Worm (Caenorhabditis elegans): ENCODE data around the gene idpp-6.

The idpp-6 gene

ce11 chrX:6750145-6750544, 32.8 kb upstream of the idpp-6 start (continued):
- TF ChIP-seq nhr-47 (tag; optimal IDR thresholded peaks at IDR 0.05) (peak; percentile 87), xbp-1 (tag; optimal IDR thresholded peaks at IDR 0.05) (peak; percentile 85), nhr-85 (tag) (peak; percentile 100), dsc-1 (tag; optimal IDR thresholded peaks at IDR 0.05) (peak; percentile 34), pag-3 (tag; optimal IDR thresholded peaks at IDR 0.05; ENCODE audit: borderline replicate concordance, insufficient read depth) (no peak), hlh-4 (tag; optimal IDR thresholded peaks at IDR 0.05) (no peak), mef-2 (tag; optimal IDR thresholded peaks at IDR 0.05) (peak; percentile 26), ceh-82 (tag; optimal IDR thresholded peaks at IDR 0.05) (peak; percentile 40 to 65 (median 57)), fos-1 (tag; optimal IDR thresholded peaks at IDR 0.05) (peak; percentile 75), efl-1 (optimal IDR thresholded peaks at IDR 0.05) (peak; percentile 45 to 47), efl-1 (GFP tag; optimal IDR thresholded peaks at IDR 0.05 in 1 of 2) (peak; percentile 14 to 86), zip-4 (GFP tag; optimal IDR thresholded peaks at IDR 0.05) (peak; percentile 87), unc-130 (tag; optimal IDR thresholded peaks at IDR 0.05) (peak; percentile 69), ceh-8 (GFP tag; optimal IDR thresholded peaks at IDR 0.05) (peak; percentile 42), sptf-1 (tag; optimal IDR thresholded peaks at IDR 0.05) (no peak), C34B4.2 (tag; optimal IDR thresholded peaks at IDR 0.05) (no peak), nhr-28 (tag; optimal IDR thresholded peaks at IDR 0.05) (peak; percentile 20), ceh-88 (GFP tag; IDR thresholded peaks at IDR 0.05) (peak; percentile 80), elt-3 (tag; optimal IDR thresholded peaks at IDR 0.05) (peak in 4 of 6 experiments; percentile 36 to 93 (median 76)), efl-3 (GFP tag; optimal IDR thresholded peaks at IDR 0.05) (peak; percentile 50), elt-2 (tag; optimal IDR thresholded peaks at IDR 0.05) (peak; percentile 93), nhr-12 (tag; optimal IDR thresholded peaks at IDR 0.05) (no peak), fkh-4 (tag; optimal IDR thresholded peaks at IDR 0.05; ENCODE audit: borderline replicate concordance) (no peak), C16A3.4 (tag; optimal IDR thresholded peaks at IDR 0.05) (peak; percentile 84), nhr-90 (tag; optimal IDR thresholded peaks at IDR 0.05; ENCODE audit: poor library complexity) (peak; percentile 93), swsn-7 (tag; optimal IDR thresholded peaks at IDR 0.05) (peak; percentile 90), lin-35 (GFP tag; optimal IDR thresholded peaks at IDR 0.05) (peak; percentile 41 to 86), skn-1 (tag; optimal IDR thresholded peaks at IDR 0.05) (peak; percentile 80), unc-86 (tag; optimal IDR thresholded peaks at IDR 0.05) (peak; percentile 6), sox-4 (tag; optimal IDR thresholded peaks at IDR 0.05) (peak; percentile 69), dpl-1 (GFP tag; optimal IDR thresholded peaks at IDR 0.05) (peak; percentile 37 to 60 (median 58))

ce11 chrX:6761211-6761610, 21.7 kb upstream of the idpp-6 start:
- no peak for TF ChIP-seq zip-4 (GFP tag; optimal IDR thresholded peaks at IDR 0.05)
- TF ChIP-seq F16B12.6 (tag; optimal IDR thresholded peaks at IDR 0.05) = no peak
- no peak for TF ChIP-seq sup-37 (GFP tag; optimal IDR thresholded peaks at IDR 0.05)
- TF ChIP-seq hlh-17 (GFP tag; optimal IDR thresholded peaks at IDR 0.05; ENCODE audit: borderline replicate concordance) = no peak
- no peak for TF ChIP-seq nhr-77 (tag; optimal IDR thresholded peaks at IDR 0.05)
- TF ChIP-seq aly-2 (tag; optimal IDR thresholded peaks at IDR 0.05) = no peak
- TF ChIP-seq C34B4.2 (tag; optimal IDR thresholded peaks at IDR 0.05) = no peak
- TF ChIP-seq nhr-76 (tag; optimal IDR thresholded peaks at IDR 0.05) = no peak

DNA sequence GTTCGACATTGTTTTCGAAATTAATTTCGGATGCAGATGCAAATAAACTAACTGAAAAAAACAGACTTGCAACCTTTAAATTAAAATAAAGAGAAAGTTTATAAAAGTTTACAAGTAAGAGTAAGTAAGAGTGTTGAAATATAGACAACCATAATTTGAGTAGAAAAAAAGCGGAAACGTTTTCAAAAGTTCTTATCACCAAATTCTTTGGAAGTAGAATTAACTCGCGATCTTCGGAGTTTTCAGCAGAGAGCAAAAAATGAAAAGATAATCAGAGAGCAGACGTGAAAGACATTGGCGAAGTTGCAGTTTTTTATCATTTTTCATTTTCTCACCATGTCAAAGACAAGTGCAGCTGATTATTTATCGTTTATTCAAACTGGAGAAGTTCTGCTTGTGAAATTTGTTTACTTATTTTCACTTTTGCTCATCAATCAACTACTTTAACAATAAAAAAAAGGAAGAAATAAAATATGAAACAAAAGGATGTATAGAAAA, 21.2 kb upstream of the idpp-6 start, which contains the start of gene abts-4:
TSS of gene abts-4 (minus strand) at position 51 of the 498 bp plus-strand sequence.
- no peak for TF ChIP-seq lin-14 (GFP tag; optimal IDR thresholded peaks at IDR 0.05)
- no peak for TF ChIP-seq C16A3.4 (tag; optimal IDR thresholded peaks at IDR 0.05)
- peak; percentile 63 for TF ChIP-seq elt-2 (tag; optimal IDR thresholded peaks at IDR 0.05)
